In the genomic region with DNA sequence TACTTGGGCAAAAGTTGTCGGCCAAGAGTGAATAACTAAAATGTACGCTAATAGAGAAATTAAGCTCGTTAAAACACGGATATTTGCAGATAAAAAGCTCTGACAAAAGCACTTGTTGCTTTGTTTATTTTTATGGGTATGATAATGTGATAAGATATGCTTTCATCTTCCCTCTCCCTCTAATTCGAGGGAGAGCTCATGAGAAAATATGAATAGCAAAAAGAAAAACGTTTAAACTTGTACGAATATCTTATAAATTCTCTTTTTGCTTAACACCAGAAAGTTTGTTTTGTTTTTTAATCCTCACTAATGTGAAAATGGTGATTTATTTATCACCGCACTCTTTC, we compare ENCODE assay signal across 3 fruit fly cellular contexts.
TF ChIP-seq lines count a peak whose summit lies in the region.

No protein-coding gene starts in this region.

- no peak for TF ChIP-seq CTCF in whole organism, embryonic (GFP tag; optimal IDR thresholded peaks at IDR 0.05; lab: Kevin White, UChicago)

TF ChIP-seq in whole organism, embryonic, 481 proteins besides CTCF, POLR2A, EP300 and RAD21:
- TF ChIP-seq exex (tag; optimal IDR thresholded peaks at IDR 0.05; lab: Kevin White, UChicago): peak; percentile 50
- no peak for TF ChIP-seq CG12236 (GFP tag; optimal IDR thresholded peaks at IDR 0.05; lab: Kevin White, UChicago)
- TF ChIP-seq amos (GFP tag; IDR thresholded peaks at IDR 0.05; lab: Robert Waterston, UW; ENCODE audit: partially characterized antibody): peak; percentile 43; the same call in 1 of the 2 replicates
- peak; percentile 7 for TF ChIP-seq grn (GFP tag; optimal IDR thresholded peaks at IDR 0.05; lab: Kevin White, UChicago)
- TF ChIP-seq E2f1 (GFP tag; IDR thresholded peaks at IDR 0.05; lab: Robert Waterston, UW): no peak
- peak; percentile 83 for TF ChIP-seq abd-A (tag; optimal IDR thresholded peaks at IDR 0.05; lab: Kevin White, UChicago)
- peak; percentile 58 for TF ChIP-seq kah (GFP tag; optimal IDR thresholded peaks at IDR 0.05; lab: Kevin White, UChicago)
- TF ChIP-seq nerfin-2 (GFP tag; IDR thresholded peaks at IDR 0.05; lab: Robert Waterston, UW; ENCODE audit: partially characterized antibody): no peak
- peak; percentile 26; the same call in 1 of the 2 replicates for TF ChIP-seq Bgb (GFP tag; IDR thresholded peaks at IDR 0.05; lab: Robert Waterston, UW; ENCODE audit: partially characterized antibody)
- TF ChIP-seq scrt (GFP tag; optimal IDR thresholded peaks at IDR 0.05; lab: Kevin White, UChicago): peak; percentile 69
- peak; percentile 18; the same call in 1 of the 2 replicates for TF ChIP-seq bbx (GFP tag; IDR thresholded peaks at IDR 0.05; lab: Robert Waterston, UW; ENCODE audit: partially characterized antibody)
- TF ChIP-seq chinmo (GFP tag; IDR thresholded peaks at IDR 0.05; lab: Robert Waterston, UW; ENCODE audit: partially characterized antibody): 0 out of 4 replicates have a peak, but pooled peaks have one; percentile 12
- TF ChIP-seq Dref (GFP tag; IDR thresholded peaks at IDR 0.05; lab: Robert Waterston, UW): peak; percentile 57; the same call in 1 of the 2 replicates

TF ChIP-seq in whole organism, prepupa, 60 proteins besides CTCF, POLR2A, EP300 and RAD21:
- TF ChIP-seq Lpt (GFP tag; optimal IDR thresholded peaks at IDR 0.05; lab: Kevin White, UChicago) (no peak), Sox15 (GFP tag; optimal IDR thresholded peaks at IDR 0.05; lab: Kevin White, UChicago) (no peak), fd59A (GFP tag; optimal IDR thresholded peaks at IDR 0.05; lab: Kevin White, UChicago) (no peak), svp (GFP tag; lab: Kevin White, UChicago) (no peak), Hr4 (GFP tag; optimal IDR thresholded peaks at IDR 0.05; lab: Kevin White, UChicago) (no peak), Ets21C (GFP tag; optimal IDR thresholded peaks at IDR 0.05; lab: Kevin White, UChicago) (no peak), eg (GFP tag; IDR thresholded peaks at IDR 0.05; lab: Robert Waterston, UW) (no peak), CG4318 (GFP tag; optimal IDR thresholded peaks at IDR 0.05; lab: Kevin White, UChicago) (no peak), CG8119 (GFP tag; IDR thresholded peaks at IDR 0.05; lab: Robert Waterston, UW) (0 out of 3 replicates have a peak, but pooled peaks have one; percentile 2), CG10631 (GFP tag; optimal IDR thresholded peaks at IDR 0.05; lab: Kevin White, UChicago) (no peak), fkh (GFP tag; optimal IDR thresholded peaks at IDR 0.05; lab: Kevin White, UChicago) (peak; percentile 77), CG3032 (tag; optimal IDR thresholded peaks at IDR 0.05; lab: Kevin White, UChicago) (no peak), Eip78C (GFP tag; lab: Kevin White, UChicago) (no peak), achi (GFP tag; optimal IDR thresholded peaks at IDR 0.05; lab: Kevin White, UChicago) (no peak)

TF ChIP-seq in whole organism, pupa, 21 proteins besides CTCF, POLR2A, EP300 and RAD21:
- peak; percentile 19; the same call in 1 of the 2 replicates for TF ChIP-seq CG12605 (GFP tag; IDR thresholded peaks at IDR 0.05; lab: Robert Waterston, UW)
- TF ChIP-seq CG8301 (tag; optimal IDR thresholded peaks at IDR 0.05; lab: Kevin White, UChicago): no peak
